Fruit fly (Drosophila melanogaster) whole organism, embryonic: ENCODE data around the gene CG10445.
A peak's percentile ranks its signal among the peaks of the same experiment; 100 is the strongest.

Experiments
- Aef1 ChIP-seq: fragments of 200-800 bp; sonication (Bioruptor generic); IDR thresholded peaks from 3 replicates; pipeline ENCODE4 v1.3.6; 2022; ENCODE audit warnings: missing biosample characterization, missing genetic modification characterization
- CG13624 ChIP-seq: fragments of 200-800 bp; sonication (Bioruptor generic); optimal IDR thresholded peaks from 2 replicates; lab custom pipeline; 2016; ENCODE audit warnings: missing biosample characterization, missing genetic modification characterization
- CG14014 ChIP-seq: fragments of 200-800 bp; sonication (Bioruptor generic); IDR thresholded peaks from 2 replicates; pipeline ENCODE4 v1.3.6; 2022; ENCODE audit warnings: missing biosample characterization, missing genetic modification characterization
- CG14965 ChIP-seq: fragments of 200-800 bp; sonication (Bioruptor generic); optimal IDR thresholded peaks from 2 replicates; lab custom pipeline; 2016; ENCODE audit warnings: missing biosample characterization, missing genetic modification characterization, borderline replicate concordance
- CG15514 ChIP-seq: fragments of 200-800 bp; sonication (Bioruptor generic); optimal IDR thresholded peaks from 3 replicates; lab custom pipeline; 2017; ENCODE audit warnings: missing biosample characterization, missing genetic modification characterization, mild to moderate bottlenecking, moderate library complexity, missing genetic modification reagents
- CG16779 ChIP-seq: fragments of 200-800 bp; sonication (Bioruptor generic); IDR thresholded peaks from 2 replicates; pipeline ENCODE4 v1.3.6; 2022; ENCODE audit warnings: missing biosample characterization, missing genetic modification characterization
- CG16813 ChIP-seq: fragments of 200-800 bp; sonication (Bioruptor generic); IDR thresholded peaks from 3 replicates; pipeline ENCODE4 v1.3.6; 2022; ENCODE audit warnings: missing biosample characterization, missing genetic modification characterization; ENCODE audit not compliant: partially characterized antibody
- CG17385 ChIP-seq: fragments of 200-800 bp; sonication (Bioruptor generic); optimal IDR thresholded peaks from 3 replicates; lab custom pipeline; 2018; ENCODE audit warnings: missing biosample characterization, mild to moderate bottlenecking, missing genetic modification characterization
- CG2120 ChIP-seq: fragments of 200-800 bp; sonication (Bioruptor generic); optimal IDR thresholded peaks from 3 replicates; lab custom pipeline; 2016; ENCODE audit warnings: missing biosample characterization, missing genetic modification characterization
- CG30431 ChIP-seq: fragments of 200-800 bp; sonication (Bioruptor generic); optimal IDR thresholded peaks from 2 replicates; lab custom pipeline; 2017; ENCODE audit warnings: missing biosample characterization, missing genetic modification characterization
- CG34224 ChIP-seq: fragments of 200-800 bp; sonication (Bioruptor generic); IDR thresholded peaks from 3 replicates; pipeline ENCODE4 v1.3.6; 2022; ENCODE audit warnings: missing biosample characterization, missing genetic modification characterization; ENCODE audit not compliant: partially characterized antibody
- CG3726 ChIP-seq: fragments of 200-800 bp; sonication (Bioruptor generic); IDR thresholded peaks from 3 replicates; pipeline ENCODE4, ENCODE4 v1.3.6; 2022; ENCODE audit warnings: missing biosample characterization, missing genetic modification characterization
- CG3995 ChIP-seq: fragments of 200-800 bp; sonication (Bioruptor generic); optimal IDR thresholded peaks from 3 replicates; lab custom pipeline; 2016; ENCODE audit warnings: missing biosample characterization, missing genetic modification characterization
- CG42726 ChIP-seq: fragments of 200-800 bp; sonication (Bioruptor generic); IDR thresholded peaks from 2 replicates; pipeline ENCODE4 v1.3.6; 2022; ENCODE audit warnings: missing biosample characterization, missing genetic modification characterization; ENCODE audit not compliant: partially characterized antibody
- CG6813 ChIP-seq: fragments of 200-800 bp; sonication (Bioruptor generic); optimal IDR thresholded peaks from 2 replicates; lab custom pipeline; 2017; ENCODE audit warnings: missing biosample characterization, missing genetic modification characterization, mild to moderate bottlenecking, moderate library complexity, missing genetic modification reagents
- CG7372 ChIP-seq: fragments of 200-800 bp; sonication (Bioruptor generic); IDR thresholded peaks from 2 replicates; pipeline ENCODE4 v1.3.6; 2022; ENCODE audit warnings: missing biosample characterization, missing genetic modification characterization
- CG7928 ChIP-seq: fragments of 200-800 bp; sonication (Bioruptor generic); optimal IDR thresholded peaks from 2 replicates; lab custom pipeline; 2017; ENCODE audit warnings: missing biosample characterization, mild to moderate bottlenecking, missing genetic modification characterization
- CG8388 ChIP-seq: fragments of 200-800 bp; sonication (Bioruptor generic); optimal IDR thresholded peaks from 2 replicates; lab custom pipeline; 2019; ENCODE audit warnings: missing biosample characterization, mild to moderate bottlenecking, missing genetic modification characterization, moderate library complexity
- CG8924 ChIP-seq: fragments of 200-800 bp; optimal IDR thresholded peaks from 3 replicates; lab custom pipeline; 2019; ENCODE audit warnings: missing biosample characterization, mild to moderate bottlenecking, missing genetic modification characterization, moderate library complexity
- CG9437 ChIP-seq: fragments of 200-800 bp; sonication (Bioruptor generic); optimal IDR thresholded peaks from 2 replicates; lab custom pipeline; 2018; ENCODE audit warnings: missing biosample characterization, mild to moderate bottlenecking, missing genetic modification characterization
- CG9727 ChIP-seq: fragments of 200-800 bp; sonication (Bioruptor generic); optimal IDR thresholded peaks from 3 replicates; lab custom pipeline; 2017; ENCODE audit warnings: missing biosample characterization, mild to moderate bottlenecking, missing genetic modification characterization
- Dip3 ChIP-seq: fragments of 200-800 bp; sonication (Bioruptor generic); optimal IDR thresholded peaks from 3 replicates; lab custom pipeline; 2016; ENCODE audit warnings: missing biosample characterization, missing genetic modification characterization
- Dref ChIP-seq: fragments of 200-800 bp; sonication (Bioruptor generic); IDR thresholded peaks from 2 replicates; pipeline ENCODE4 v1.3.6; 2022; ENCODE audit warnings: missing biosample characterization, missing genetic modification characterization
- Eip74EF ChIP-seq, 2 experiments: fragments of 200-800 bp in 1 of 2; fragments of >200 bp in 1 of 2; sonication (Bioruptor generic) in 1 of 2; optimal IDR thresholded peaks; 2 replicates each; lab custom pipeline; 2017 to 2019; ENCODE audit warnings: missing biosample characterization in 2 of 2, missing genetic modification characterization in 2 of 2, mild to moderate bottlenecking in 1 of 2, moderate library complexity in 1 of 2
- Gsc ChIP-seq: fragments of 200-800 bp; sonication (Bioruptor generic); IDR thresholded peaks from 2 replicates; pipeline ENCODE4 v1.3.6; 2022; ENCODE audit warnings: missing biosample characterization, missing genetic modification characterization
- Gug ChIP-seq: fragments of 200-800 bp; sonication (Bioruptor generic); IDR thresholded peaks from 4 replicates; pipeline ENCODE4 v1.3.6; 2022; ENCODE audit warnings: missing biosample characterization, missing genetic modification characterization
- HmgZ ChIP-seq: fragments of 200-800 bp; sonication (Bioruptor generic); optimal IDR thresholded peaks from 2 replicates; lab custom pipeline; 2018; ENCODE audit warnings: missing biosample characterization, mild to moderate bottlenecking, missing genetic modification characterization
- Hr3 ChIP-seq: fragments of 200-800 bp; sonication (Bioruptor generic); optimal IDR thresholded peaks from 3 replicates; lab custom pipeline; 2016; ENCODE audit warnings: missing biosample characterization, missing genetic modification characterization
- MBD-R2 ChIP-seq: fragments of 200-800 bp; sonication (Bioruptor generic); IDR thresholded peaks from 2 replicates; pipeline ENCODE4 v1.3.6; 2022; ENCODE audit warnings: missing biosample characterization, missing genetic modification characterization
- MESR4 ChIP-seq: fragments of 200-800 bp; sonication (Bioruptor generic); optimal IDR thresholded peaks from 2 replicates; lab custom pipeline; 2018; ENCODE audit warnings: missing biosample characterization, mild to moderate bottlenecking, missing genetic modification characterization, moderate library complexity
- Med ChIP-seq: fragments of 200-800 bp; sonication (Bioruptor generic); peaks from one replicate; lab custom pipeline; 2016; ENCODE audit warnings: missing biosample characterization, missing genetic modification characterization, mild to moderate bottlenecking, inconsistent platforms, moderate library complexity
- Nf-YC ChIP-seq: fragments of 200-800 bp; optimal IDR thresholded peaks from 3 replicates; lab custom pipeline; 2019; ENCODE audit warnings: missing biosample characterization, mild to moderate bottlenecking, missing genetic modification characterization, moderate library complexity
- ac ChIP-seq: fragments of 200-800 bp; sonication (Bioruptor generic); optimal IDR thresholded peaks from 3 replicates; lab custom pipeline; 2017; ENCODE audit warnings: missing biosample characterization, mild to moderate bottlenecking, missing genetic modification characterization
- ci ChIP-seq: fragments of 200-800 bp; sonication (Bioruptor generic); IDR thresholded peaks from 3 replicates; pipeline ENCODE4 v1.3.6; 2022; ENCODE audit warnings: missing biosample characterization, missing genetic modification characterization
- corto ChIP-seq: fragments of 200-800 bp; sonication (Bioruptor generic); optimal IDR thresholded peaks from 2 replicates; lab custom pipeline; 2016; ENCODE audit warnings: missing biosample characterization, mild to moderate bottlenecking, missing genetic modification characterization, moderate library complexity
- danr ChIP-seq: fragments of 200-800 bp; sonication (Bioruptor generic); IDR thresholded peaks from 2 replicates; pipeline ENCODE4 v1.3.6; 2022; ENCODE audit warnings: missing biosample characterization, missing genetic modification characterization
- dmrt99B ChIP-seq: fragments of 200-800 bp; sonication (Bioruptor generic); optimal IDR thresholded peaks from 2 replicates; lab custom pipeline; 2018; ENCODE audit warnings: missing biosample characterization, mild to moderate bottlenecking, missing genetic modification characterization, moderate library complexity
- esg ChIP-seq: fragments of 200-800 bp; sonication (Bioruptor generic); conservative IDR thresholded peaks from 2 replicates; pipeline ENCODE4 v1.3.6; 2022; ENCODE audit warnings: missing biosample characterization, missing genetic modification characterization
- hbn ChIP-seq: fragments of 200-800 bp; sonication (Bioruptor generic); IDR thresholded peaks from 2 replicates; pipeline ENCODE4 v1.3.6; 2022; ENCODE audit warnings: missing biosample characterization, missing genetic modification characterization; ENCODE audit not compliant: partially characterized antibody
- mld ChIP-seq: fragments of 200-800 bp; sonication (Bioruptor generic); IDR thresholded peaks from 3 replicates; pipeline ENCODE4 v1.3.6; 2022; ENCODE audit warnings: missing biosample characterization, missing genetic modification characterization; ENCODE audit not compliant: partially characterized antibody
- nau ChIP-seq: fragments of 200-800 bp; sonication (Bioruptor generic); optimal IDR thresholded peaks from 3 replicates; lab custom pipeline; 2017; ENCODE audit warnings: missing biosample characterization, mild to moderate bottlenecking, missing genetic modification characterization, missing genetic modification reagents
- pb ChIP-seq: fragments of 200-800 bp; sonication (Bioruptor generic); optimal IDR thresholded peaks from 3 replicates; lab custom pipeline; 2016; ENCODE audit warnings: missing biosample characterization, missing genetic modification characterization
- pnt ChIP-seq: fragments of 200-800 bp; sonication (Bioruptor generic); optimal IDR thresholded peaks from 3 replicates; lab custom pipeline; 2016; ENCODE audit warnings: missing biosample characterization, missing genetic modification characterization
- prd ChIP-seq, 3 experiments: fragments of >200 bp in 2 of 3; fragments of 200-800 bp in 1 of 3; sonication (Bioruptor generic) in 1 of 3; optimal IDR thresholded peaks in 2 of 3; IDR thresholded peaks in 1 of 3; 2 replicates in 2 of 3; 3 replicates in 1 of 3; pipeline versions ENCODE4 v1.3.6 to Lab custom; 2017 to 2022; ENCODE audit warnings: missing biosample characterization in 1 of 3, missing genetic modification characterization in 1 of 3
- scrt ChIP-seq: fragments of 200-800 bp; sonication (Bioruptor generic); optimal IDR thresholded peaks from 2 replicates; lab custom pipeline; 2018; ENCODE audit warnings: missing biosample characterization, mild to moderate bottlenecking, missing genetic modification characterization, moderate library complexity
- sqz ChIP-seq: fragments of 200-800 bp; sonication (Bioruptor generic); optimal IDR thresholded peaks from 3 replicates; lab custom pipeline; 2018; ENCODE audit warnings: missing biosample characterization, mild to moderate bottlenecking, missing genetic modification characterization
- ttk ChIP-seq: fragments of 200-800 bp; sonication (Bioruptor generic); IDR thresholded peaks from 2 replicates; pipeline ENCODE4 v2.1.2; 2022; ENCODE audit warnings: missing biosample characterization, missing genetic modification characterization

The CG10445 gene

dm6 chr3R:7892246-7893000, 27.7 kb downstream of the CG10445 start (continued):
- no peak for TF ChIP-seq CG3995 (GFP tag; lab: Kevin White, UChicago)
- no peak for TF ChIP-seq CG42726 (GFP tag; lab: Robert Waterston, UW)
- no peak for TF ChIP-seq prd (optimal IDR thresholded peaks at IDR 0.05; lab: Kevin White, UChicago)
- TF ChIP-seq prd (GFP tag; IDR thresholded peaks at IDR 0.05; lab: Robert Waterston, UW) = peak; percentile 61
- peak; percentile 50; the same call in 1 of the 2 replicates for TF ChIP-seq MBD-R2
- TF ChIP-seq hbn = no peak
- TF ChIP-seq danr (GFP tag; lab: Robert Waterston, UW) = no peak
- no peak for TF ChIP-seq CG14965 (GFP tag; lab: Kevin White, UChicago)
- peak; percentile 13 for TF ChIP-seq CG6813
- TF ChIP-seq ci (GFP tag; lab: Robert Waterston, UW) = peak; percentile 63; the same call in 2 of the 3 replicates
- TF ChIP-seq corto (GFP tag; lab: Kevin White, UChicago) = no peak
- no peak for TF ChIP-seq Dref
- no peak for TF ChIP-seq CG16813 (GFP tag; lab: Robert Waterston, UW)
- peak; percentile 28 for TF ChIP-seq CG8924 (tag; lab: Kevin White, UChicago)
- no peak for TF ChIP-seq Nf-YC (tag; lab: Kevin White, UChicago)
- TF ChIP-seq CG3726 (GFP tag; lab: Robert Waterston, UW) = 0 out of 3 replicates have a peak, but pooled peaks have one; percentile 20
- TF ChIP-seq scrt (GFP tag; lab: Kevin White, UChicago) = peak; percentile 22
- TF ChIP-seq CG2120 (GFP tag; lab: Kevin White, UChicago) = peak; percentile 56
- no peak for TF ChIP-seq ac (GFP tag; lab: Kevin White, UChicago)
- no peak for TF ChIP-seq nau (GFP tag; lab: Kevin White, UChicago)
- peak; percentile 4 for TF ChIP-seq CG8388 (GFP tag; lab: Kevin White, UChicago)
- peak; percentile 59 for TF ChIP-seq Aef1 (GFP tag; lab: Robert Waterston, UW)
- TF ChIP-seq CG34224 = no peak
- no peak for TF ChIP-seq sqz
- peak; percentile 5 for TF ChIP-seq CG9437 (GFP tag; lab: Kevin White, UChicago)
- peak in 1 of 2 experiments; percentile 53 for TF ChIP-seq Eip74EF (GFP tag; optimal IDR thresholded peaks at IDR 0.05; lab: Kevin White, UChicago)
- no peak for TF ChIP-seq mld (GFP tag; lab: Robert Waterston, UW)
- TF ChIP-seq CG15514 (GFP tag; lab: Kevin White, UChicago) = peak; percentile 29
- no peak for TF ChIP-seq pb
- TF ChIP-seq HmgZ (tag; lab: Kevin White, UChicago) = peak; percentile 5
- no peak for TF ChIP-seq Dip3 (GFP tag; lab: Kevin White, UChicago)
- peak; percentile 25; the same call in 1 of the 2 replicates for TF ChIP-seq CG7372 (GFP tag; lab: Robert Waterston, UW)
- peak; percentile 48; the same call in 1 of the 2 replicates for TF ChIP-seq CG16779 (GFP tag; lab: Robert Waterston, UW)
- no peak for TF ChIP-seq pnt (GFP tag; lab: Kevin White, UChicago)
- peak; percentile 48 for TF ChIP-seq dmrt99B (tag; lab: Kevin White, UChicago)
- TF ChIP-seq esg (GFP tag; lab: Robert Waterston, UW) = peak; percentile 15; the same call in 1 of the 2 replicates
- no peak for TF ChIP-seq MESR4 (GFP tag; lab: Kevin White, UChicago)
- no peak for TF ChIP-seq Gsc (GFP tag; lab: Robert Waterston, UW)
- peak; percentile 11 for TF ChIP-seq CG17385 (GFP tag; lab: Kevin White, UChicago)
- no peak for TF ChIP-seq CG30431
- TF ChIP-seq CG13624 = no peak
- TF ChIP-seq CG9727 (GFP tag; lab: Kevin White, UChicago) = peak; percentile 46
- no peak; the same call in 3 of the 4 replicates for TF ChIP-seq Gug (GFP tag; lab: Robert Waterston, UW)
- TF ChIP-seq Med = peak; percentile 89
- TF ChIP-seq CG14014 (GFP tag; lab: Robert Waterston, UW) = peak; percentile 42; the same call in 1 of the 2 replicates
- peak; percentile 12 for TF ChIP-seq CG7928 (GFP tag; lab: Kevin White, UChicago)
- TF ChIP-seq Hr3 = no peak
- peak; percentile 32; the same call in 1 of the 2 replicates for TF ChIP-seq ttk (GFP tag; lab: Robert Waterston, UW)
